Fruit fly (Drosophila melanogaster) whole organism, embryonic: ENCODE results near the gene asf1.
A peak's percentile ranks its signal among the peaks of the same experiment; 100 is the strongest.

Source experiments
- Aef1 ChIP-seq: fragments of 200-800 bp; sonication (Bioruptor generic); IDR thresholded peaks from 3 replicates; pipeline ENCODE4 v1.3.6; 2022; ENCODE audit warnings: missing biosample characterization, missing genetic modification characterization
- Awh ChIP-seq: fragments of 200-800 bp; sonication (Bioruptor generic); IDR thresholded peaks from 2 replicates; pipeline ENCODE4, ENCODE4 v1.3.6; 2022; ENCODE audit warnings: missing biosample characterization, missing genetic modification characterization
- Bgb ChIP-seq: fragments of 200-800 bp; sonication (Bioruptor generic); IDR thresholded peaks from 2 replicates; pipeline ENCODE4 v1.3.6; 2022; ENCODE audit warnings: missing biosample characterization, missing genetic modification characterization; ENCODE audit not compliant: partially characterized antibody
- CG10147 ChIP-seq: fragments of 200-800 bp; sonication (Bioruptor generic); optimal IDR thresholded peaks from 2 replicates; lab custom pipeline; 2019; ENCODE audit warnings: missing biosample characterization, mild to moderate bottlenecking, missing genetic modification characterization, moderate library complexity
- CG10209 ChIP-seq: fragments of 200-800 bp; sonication (Bioruptor generic); optimal IDR thresholded peaks from 3 replicates; lab custom pipeline; 2017; ENCODE audit warnings: missing biosample characterization, mild to moderate bottlenecking, missing genetic modification characterization, missing genetic modification reagents
- CG10654 ChIP-seq: fragments of 200-800 bp; sonication (Bioruptor generic); optimal IDR thresholded peaks from 2 replicates; lab custom pipeline; 2016; ENCODE audit warnings: missing biosample characterization, missing genetic modification characterization
- CG11247 ChIP-seq: fragments of 200-800 bp; sonication (Bioruptor generic); IDR thresholded peaks from 2 replicates; pipeline ENCODE4 v1.3.6; 2022; ENCODE audit warnings: missing biosample characterization, missing genetic modification characterization
- CG15479 ChIP-seq: fragments of 200-800 bp; sonication (Bioruptor generic); optimal IDR thresholded peaks from 3 replicates; lab custom pipeline; 2019; ENCODE audit warnings: missing biosample characterization, mild to moderate bottlenecking, missing genetic modification characterization, moderate library complexity
- CG17186 ChIP-seq: fragments of 200-800 bp; sonication (Bioruptor generic); optimal IDR thresholded peaks from 3 replicates; lab custom pipeline; 2017; ENCODE audit warnings: missing biosample characterization, missing genetic modification reagents, missing genetic modification characterization
- CG17568 ChIP-seq: fragments of 200-800 bp; sonication (Bioruptor generic); optimal IDR thresholded peaks from 2 replicates; lab custom pipeline; 2018; ENCODE audit warnings: missing biosample characterization, mild to moderate bottlenecking, missing genetic modification characterization, moderate library complexity
- CG18262 ChIP-seq: fragments of 200-800 bp; optimal IDR thresholded peaks from 3 replicates; lab custom pipeline; 2019; ENCODE audit warnings: missing biosample characterization, mild to moderate bottlenecking, missing genetic modification characterization, moderate library complexity
- CG2116 ChIP-seq: fragments of 200-800 bp; sonication (Bioruptor generic); optimal IDR thresholded peaks from 3 replicates; lab custom pipeline; 2018; ENCODE audit warnings: missing biosample characterization, mild to moderate bottlenecking, missing genetic modification characterization
- CG2678 ChIP-seq: fragments of 200-800 bp; sonication (Bioruptor generic); optimal IDR thresholded peaks from 3 replicates; lab custom pipeline; 2019; ENCODE audit warnings: missing biosample characterization, mild to moderate bottlenecking, missing genetic modification characterization, moderate library complexity
- CG34224 ChIP-seq: fragments of 200-800 bp; sonication (Bioruptor generic); IDR thresholded peaks from 3 replicates; pipeline ENCODE4 v1.3.6; 2022; ENCODE audit warnings: missing biosample characterization, missing genetic modification characterization; ENCODE audit not compliant: partially characterized antibody
- CG42726 ChIP-seq: fragments of 200-800 bp; sonication (Bioruptor generic); IDR thresholded peaks from 2 replicates; pipeline ENCODE4 v1.3.6; 2022; ENCODE audit warnings: missing biosample characterization, missing genetic modification characterization; ENCODE audit not compliant: partially characterized antibody
- CG4424 ChIP-seq: fragments of 200-800 bp; sonication (Bioruptor generic); optimal IDR thresholded peaks from 3 replicates; lab custom pipeline; 2016; ENCODE audit warnings: missing biosample characterization, missing genetic modification characterization
- CG4617 ChIP-seq: fragments of 200-800 bp; sonication (Bioruptor generic); optimal IDR thresholded peaks from 3 replicates; lab custom pipeline; 2016; ENCODE audit warnings: missing biosample characterization, missing genetic modification characterization, borderline replicate concordance
- CG4820 ChIP-seq: fragments of 200-800 bp; sonication (Bioruptor generic); optimal IDR thresholded peaks from 3 replicates; lab custom pipeline; 2016; ENCODE audit warnings: missing biosample characterization, missing genetic modification characterization
- CG5953 ChIP-seq: fragments of 200-800 bp; sonication (Bioruptor generic); IDR thresholded peaks from 2 replicates; pipeline ENCODE4 v1.3.6; 2022; ENCODE audit warnings: missing biosample characterization, missing genetic modification characterization
- CG7357 ChIP-seq: fragments of 200-800 bp; sonication (Bioruptor generic); IDR thresholded peaks from 3 replicates; pipeline ENCODE4 v1.3.6; 2022; ENCODE audit warnings: missing biosample characterization, missing genetic modification characterization
- CG8290 ChIP-seq, 3 experiments: fragments of 200-800 bp; sonication (Bioruptor generic); optimal IDR thresholded peaks; 2 replicates each; lab custom pipeline; 2016 to 2019; ENCODE audit warnings: missing biosample characterization in 3 of 3, missing genetic modification characterization in 3 of 3, mild to moderate bottlenecking in 2 of 3, moderate library complexity in 1 of 3
- CG9817 ChIP-seq: fragments of 200-800 bp; sonication (Bioruptor generic); optimal IDR thresholded peaks from 2 replicates; lab custom pipeline; 2018; ENCODE audit warnings: missing biosample characterization, mild to moderate bottlenecking, missing genetic modification characterization, moderate library complexity
- CoRest ChIP-seq: fragments of 200-800 bp; sonication (Bioruptor generic); optimal IDR thresholded peaks from 3 replicates; lab custom pipeline; 2018; ENCODE audit warnings: missing biosample characterization, mild to moderate bottlenecking, missing genetic modification characterization, moderate library complexity
- Dbx ChIP-seq: fragments of 200-800 bp; sonication (Bioruptor generic); IDR thresholded peaks from 3 replicates; pipeline ENCODE4 v1.3.6; 2022; ENCODE audit warnings: missing biosample characterization, missing genetic modification characterization
- Doc2 ChIP-seq: fragments of 200-800 bp; sonication (Bioruptor generic); IDR thresholded peaks from 2 replicates; pipeline ENCODE4 v1.3.6; 2022; ENCODE audit warnings: missing biosample characterization, missing genetic modification characterization
- ERR ChIP-seq: fragments of 200-800 bp; sonication (Bioruptor generic); optimal IDR thresholded peaks from 2 replicates; lab custom pipeline; 2016; ENCODE audit warnings: missing biosample characterization, missing genetic modification characterization
- Fer2 ChIP-seq: fragments of 200-800 bp; sonication (Bioruptor generic); optimal IDR thresholded peaks from 2 replicates; lab custom pipeline; 2018; ENCODE audit warnings: missing biosample characterization, mild to moderate bottlenecking, missing genetic modification characterization, moderate library complexity
- Gsc ChIP-seq: fragments of 200-800 bp; sonication (Bioruptor generic); IDR thresholded peaks from 2 replicates; pipeline ENCODE4 v1.3.6; 2022; ENCODE audit warnings: missing biosample characterization, missing genetic modification characterization
- Max ChIP-seq: fragments of 200-800 bp; sonication (Bioruptor generic); optimal IDR thresholded peaks from 2 replicates; lab custom pipeline; 2016; ENCODE audit warnings: missing biosample characterization, mild to moderate bottlenecking, missing genetic modification characterization
- Med ChIP-seq: fragments of 200-800 bp; sonication (Bioruptor generic); peaks from one replicate; lab custom pipeline; 2016; ENCODE audit warnings: missing biosample characterization, missing genetic modification characterization, mild to moderate bottlenecking, inconsistent platforms, moderate library complexity
- Nf-YA ChIP-seq: fragments of 200-800 bp; sonication (Bioruptor generic); IDR thresholded peaks from 2 replicates; pipeline ENCODE4 v1.3.6; 2022; ENCODE audit warnings: missing biosample characterization, missing genetic modification characterization
- Pdp1 ChIP-seq, 2 experiments: fragments of 200-800 bp; sonication (Bioruptor generic); optimal IDR thresholded peaks; 3 replicates each; lab custom pipeline; 2016; ENCODE audit warnings: missing biosample characterization in 2 of 2, missing genetic modification characterization in 2 of 2, mild to moderate bottlenecking in 1 of 2, moderate library complexity in 1 of 2
- Sry-β ChIP-seq: fragments of 200-800 bp; sonication (Bioruptor generic); optimal IDR thresholded peaks from 2 replicates; lab custom pipeline; 2018; ENCODE audit warnings: missing biosample characterization, mild to moderate bottlenecking, missing genetic modification characterization, moderate library complexity
- Xrp1 ChIP-seq: fragments of 200-800 bp; sonication (Bioruptor generic); IDR thresholded peaks from 2 replicates; pipeline ENCODE4 v1.3.6; 2022; ENCODE audit warnings: missing biosample characterization, missing genetic modification characterization
- abd-A ChIP-seq: fragments of 200-800 bp; sonication (Bioruptor generic); optimal IDR thresholded peaks from 3 replicates; lab custom pipeline; 2019; ENCODE audit warnings: missing biosample characterization, mild to moderate bottlenecking, missing genetic modification characterization, moderate library complexity
- btn ChIP-seq: fragments of 200-800 bp; sonication (Bioruptor generic); optimal IDR thresholded peaks from 2 replicates; lab custom pipeline; 2016; ENCODE audit warnings: missing biosample characterization, missing genetic modification characterization
- cas ChIP-seq: fragments of 200-800 bp; sonication (Bioruptor generic); IDR thresholded peaks from 2 replicates; pipeline ENCODE4 v1.3.6; 2022; ENCODE audit warnings: missing biosample characterization, missing genetic modification characterization
- chm ChIP-seq: fragments of 200-800 bp; sonication (Bioruptor generic); IDR thresholded peaks from 2 replicates; pipeline ENCODE4 v1.3.6; 2022; ENCODE audit warnings: missing biosample characterization, missing genetic modification characterization
- ems ChIP-seq: fragments of 200-800 bp; sonication (Bioruptor generic); optimal IDR thresholded peaks from 3 replicates; lab custom pipeline; 2016; ENCODE audit warnings: missing biosample characterization, missing genetic modification characterization
- ewg ChIP-seq: fragments of 200-800 bp; sonication (Bioruptor generic); optimal IDR thresholded peaks from 3 replicates; lab custom pipeline; 2017; ENCODE audit warnings: mild to moderate bottlenecking, missing biosample characterization, missing genetic modification reagents, missing genetic modification characterization
- mld ChIP-seq: fragments of 200-800 bp; sonication (Bioruptor generic); IDR thresholded peaks from 3 replicates; pipeline ENCODE4 v1.3.6; 2022; ENCODE audit warnings: missing biosample characterization, missing genetic modification characterization; ENCODE audit not compliant: partially characterized antibody
- odd ChIP-seq: fragments of 200-800 bp; sonication (Bioruptor generic); optimal IDR thresholded peaks from 2 replicates; lab custom pipeline; 2017; ENCODE audit warnings: missing biosample characterization, mild to moderate bottlenecking, missing genetic modification characterization
- peb ChIP-seq: fragments of 200-800 bp; sonication (Bioruptor generic); IDR thresholded peaks from 2 replicates; pipeline ENCODE4 v1.3.6; 2022; ENCODE audit warnings: missing biosample characterization, missing genetic modification characterization
- pzg ChIP-seq: fragments of 200-800 bp; sonication (Bioruptor generic); optimal IDR thresholded peaks from 3 replicates; lab custom pipeline; 2018; ENCODE audit warnings: missing biosample characterization, mild to moderate bottlenecking, missing genetic modification characterization, moderate library complexity
- ro ChIP-seq: fragments of 200-800 bp; sonication (Bioruptor generic); IDR thresholded peaks from 2 replicates; pipeline ENCODE4 v1.3.6; 2022; ENCODE audit warnings: missing biosample characterization, missing genetic modification characterization
- seq ChIP-seq: fragments of 200-800 bp; sonication (Bioruptor generic); IDR thresholded peaks from 2 replicates; pipeline ENCODE4 v1.3.6; 2022; ENCODE audit warnings: missing biosample characterization, missing genetic modification characterization
- sim ChIP-seq: fragments of 200-800 bp; sonication (Bioruptor generic); IDR thresholded peaks from 2 replicates; pipeline ENCODE4 v1.3.6; 2022; ENCODE audit warnings: missing biosample characterization, missing genetic modification characterization
- sisA ChIP-seq: fragments of 200-800 bp; sonication (Bioruptor generic); IDR thresholded peaks from 2 replicates; pipeline ENCODE4 v1.3.6; 2022; ENCODE audit warnings: missing biosample characterization, missing genetic modification characterization
- ttk ChIP-seq: fragments of 200-800 bp; sonication (Bioruptor generic); IDR thresholded peaks from 2 replicates; pipeline ENCODE4 v2.1.2; 2022; ENCODE audit warnings: missing biosample characterization, missing genetic modification characterization

asf1 gene

dm6 chr3L:19618072-19618958 is at the start of gene asf1 (continued):
- TF ChIP-seq Aef1 (GFP tag; lab: Robert Waterston, UW) (no peak), CG4617 (GFP tag; lab: Kevin White, UChicago) (peak; percentile 21), pzg (peak; percentile 56), Bgb (peak; percentile 75), ttk (GFP tag; lab: Robert Waterston, UW) (no peak), CG2116 (peak; percentile 75), CG17568 (GFP tag; lab: Kevin White, UChicago) (no peak), CG10654 (GFP tag; lab: Kevin White, UChicago) (no peak), chm (GFP tag; lab: Robert Waterston, UW) (no peak), CG2678 (tag; lab: Kevin White, UChicago) (no peak), seq (no peak), Gsc (GFP tag; lab: Robert Waterston, UW) (no peak), sisA (GFP tag; lab: Robert Waterston, UW) (no peak), abd-A (no peak), ERR (GFP tag; lab: Kevin White, UChicago) (no peak), btn (GFP tag; lab: Kevin White, UChicago) (no peak), Awh (GFP tag; lab: Robert Waterston, UW) (no peak), CG42726 (GFP tag; lab: Robert Waterston, UW) (peak; percentile 43; the same call in 1 of the 2 replicates), ro (GFP tag; lab: Robert Waterston, UW) (no peak), CG34224 (peak; percentile 72), CG4424 (no peak), CG9817 (no peak), CG11247 (GFP tag; lab: Robert Waterston, UW) (no peak), CG5953 (no peak), peb (GFP tag; lab: Robert Waterston, UW) (no peak), cas (GFP tag; lab: Robert Waterston, UW) (no peak), ewg (peak; percentile 53), Pdp1 (GFP tag; optimal IDR thresholded peaks at IDR 0.05; lab: Kevin White, UChicago) (no peak), Dbx (GFP tag; lab: Robert Waterston, UW) (no peak), ems (GFP tag; lab: Kevin White, UChicago) (no peak), Xrp1 (GFP tag; lab: Robert Waterston, UW) (no peak), CoRest (peak; percentile 31), mld (GFP tag; lab: Robert Waterston, UW) (no peak; the same call in 2 of the 3 replicates), odd (GFP tag; lab: Kevin White, UChicago) (no peak), Fer2 (no peak), Med (GFP tag; lab: Kevin White, UChicago) (peak; percentile 85), Max (GFP tag; lab: Kevin White, UChicago) (no peak), CG10209 (no peak), CG18262 (peak; percentile 6), CG7357 (no peak), CG8290 (GFP tag; optimal IDR thresholded peaks at IDR 0.05; lab: Kevin White, UChicago) (peak; percentile 21), CG8290 (tag; optimal IDR thresholded peaks at IDR 0.05; lab: Kevin White, UChicago) (no peak), Sry-β (GFP tag; lab: Kevin White, UChicago) (no peak), Nf-YA (GFP tag; lab: Robert Waterston, UW) (no peak), CG17186 (GFP tag; lab: Kevin White, UChicago) (peak; percentile 40), Doc2 (no peak), sim (GFP tag; lab: Robert Waterston, UW) (no peak), CG15479 (GFP tag; lab: Kevin White, UChicago) (peak; percentile 53), CG4820 (GFP tag; lab: Kevin White, UChicago) (no peak), CG10147 (GFP tag; lab: Kevin White, UChicago) (no peak)
